Fruit fly (Drosophila melanogaster) whole organism, adult: ENCODE data around the gene CG32102.

ENCODE experiments used
- CG11617 ChIP-seq: fragments of 200-800 bp; sonication (Bioruptor generic); optimal IDR thresholded peaks from 2 replicates; lab custom pipeline; 2017; ENCODE audit warnings: mild to moderate bottlenecking, missing biosample characterization, missing genetic modification reagents, missing genetic modification characterization
- CG12768 ChIP-seq: fragments of 200-800 bp; sonication (Bioruptor generic); optimal IDR thresholded peaks from 2 replicates; lab custom pipeline; 2017; ENCODE audit warnings: missing biosample characterization, missing genetic modification characterization, mild to moderate bottlenecking, moderate library complexity, missing genetic modification reagents
- CG14711 ChIP-seq: fragments of 200-800 bp; sonication (Bioruptor generic); optimal IDR thresholded peaks from 2 replicates; lab custom pipeline; 2018; ENCODE audit warnings: missing biosample characterization, mild to moderate bottlenecking, missing genetic modification characterization, moderate library complexity
- CG1620 ChIP-seq: fragments of 200-800 bp; sonication (Bioruptor generic); optimal IDR thresholded peaks from 2 replicates; lab custom pipeline; 2016; ENCODE audit warnings: missing biosample characterization, missing genetic modification characterization
- CG7045 ChIP-seq: fragments of 200-800 bp; sonication (Bioruptor generic); optimal IDR thresholded peaks from 2 replicates; lab custom pipeline; 2017; ENCODE audit warnings: missing biosample characterization, mild to moderate bottlenecking, missing genetic modification characterization
- CG7101 ChIP-seq: fragments of 200-800 bp; sonication (Bioruptor generic); optimal IDR thresholded peaks from 2 replicates; lab custom pipeline; 2018; ENCODE audit warnings: missing biosample characterization, mild to moderate bottlenecking, missing genetic modification characterization, moderate library complexity
- Crg-1 ChIP-seq: fragments of 200-800 bp; sonication (Bioruptor generic); optimal IDR thresholded peaks from 2 replicates; lab custom pipeline; 2016; ENCODE audit warnings: missing biosample characterization, missing genetic modification characterization
- Mnt ChIP-seq: fragments of 200-800 bp; sonication (Bioruptor generic); optimal IDR thresholded peaks from 2 replicates; lab custom pipeline; 2016; ENCODE audit warnings: missing biosample characterization, mild to moderate bottlenecking, missing genetic modification characterization
- cnc ChIP-seq, 2 experiments: fragments of >200 bp; optimal IDR thresholded peaks; 2 replicates each; lab custom pipeline; 2017
- kay ChIP-seq: fragments of 200-800 bp; sonication (Bioruptor generic); peaks from one replicate; lab custom pipeline; 2016; ENCODE audit warnings: missing biosample characterization, missing genetic modification characterization, borderline replicate concordance
- tj ChIP-seq: fragments of 200-800 bp; sonication (Bioruptor generic); optimal IDR thresholded peaks from 3 replicates; lab custom pipeline; 2017; ENCODE audit warnings: missing biosample characterization, mild to moderate bottlenecking, missing genetic modification characterization, moderate library complexity
- toe ChIP-seq: fragments of 200-800 bp; sonication (Bioruptor generic); optimal IDR thresholded peaks from 2 replicates; lab custom pipeline; 2016; ENCODE audit warnings: missing biosample characterization, missing genetic modification characterization

DNA sequence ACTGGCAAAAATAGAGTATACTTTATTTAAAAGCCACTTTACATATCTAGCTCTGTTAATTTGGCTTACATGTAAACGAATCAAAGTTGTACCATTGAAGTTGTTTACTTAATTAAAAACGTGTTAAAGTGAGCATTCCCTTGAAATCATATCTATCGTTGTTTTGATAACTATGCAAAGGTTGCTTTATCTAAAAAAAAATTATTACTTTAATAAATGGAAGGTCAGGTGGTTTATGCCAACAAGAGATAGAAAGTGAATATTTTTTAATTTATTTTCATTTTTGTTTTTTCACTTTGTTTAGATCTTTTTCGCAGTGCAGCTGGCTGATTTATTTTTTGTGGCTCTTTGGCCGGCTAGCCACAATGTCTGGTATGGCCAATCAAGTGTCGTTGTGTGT is 13.3 kb upstream of the CG32102 start:
- TF ChIP-seq kay (GFP tag; lab: Kevin White, UChicago) (peak; percentile 21), toe (GFP tag; lab: Kevin White, UChicago) (no peak), Crg-1 (GFP tag; lab: Kevin White, UChicago) (no peak), CG11617 (GFP tag; lab: Kevin White, UChicago) (no peak), CG1620 (GFP tag; lab: Kevin White, UChicago) (no peak), CG7045 (GFP tag; lab: Kevin White, UChicago) (no peak), CG14711 (tag; lab: Kevin White, UChicago) (no peak), Mnt (no peak), CG12768 (no peak), CG7101 (tag; lab: Kevin White, UChicago) (no peak), cnc (optimal IDR thresholded peaks at IDR 0.05; lab: Kevin White, UChicago) (no peak), tj (GFP tag; lab: Kevin White, UChicago) (no peak)
